Fruit fly (Drosophila melanogaster) whole organism, embryonic: ENCODE measurements around the gene CG43054.
A peak's percentile ranks its signal among the peaks of the same experiment; 100 is the strongest.

ENCODE experiments used
- BEAF-32 ChIP-seq: fragments of 200-800 bp; sonication (Bioruptor generic); optimal IDR thresholded peaks from 3 replicates; lab custom pipeline; 2017; ENCODE audit warnings: missing biosample characterization, missing genetic modification characterization, mild to moderate bottlenecking, moderate library complexity, missing genetic modification reagents
- CG10462 ChIP-seq: fragments of 200-800 bp; sonication (Bioruptor generic); optimal IDR thresholded peaks from 2 replicates; lab custom pipeline; 2016; ENCODE audit warnings: missing biosample characterization, missing genetic modification characterization
- CG10959 ChIP-seq: fragments of 200-800 bp; sonication (Bioruptor generic); IDR thresholded peaks from 2 replicates; pipeline ENCODE4 v1.3.6; 2022; ENCODE audit warnings: missing biosample characterization, missing genetic modification characterization
- CG11695 ChIP-seq: fragments of 200-800 bp; sonication (Bioruptor generic); IDR thresholded peaks from 3 replicates; pipeline ENCODE4 v1.3.6; 2022; ENCODE audit warnings: missing biosample characterization, missing genetic modification characterization
- CG12155 ChIP-seq: fragments of 200-800 bp; sonication (Bioruptor generic); optimal IDR thresholded peaks from 3 replicates; lab custom pipeline; 2016; ENCODE audit warnings: missing biosample characterization, missing genetic modification characterization
- CG12299 ChIP-seq: fragments of 200-800 bp; sonication (Bioruptor generic); optimal IDR thresholded peaks from 2 replicates; lab custom pipeline; 2018; ENCODE audit warnings: missing biosample characterization, mild to moderate bottlenecking, missing genetic modification characterization
- CG13296 ChIP-seq: fragments of 200-800 bp; sonication (Bioruptor generic); optimal IDR thresholded peaks from 3 replicates; lab custom pipeline; 2018; ENCODE audit warnings: missing biosample characterization, mild to moderate bottlenecking, missing genetic modification characterization
- CG14710 ChIP-seq: fragments of 200-800 bp; sonication (Bioruptor generic); optimal IDR thresholded peaks from 3 replicates; lab custom pipeline; 2019; ENCODE audit warnings: missing biosample characterization, mild to moderate bottlenecking, missing genetic modification characterization, moderate library complexity
- CG15073 ChIP-seq: fragments of 200-800 bp; sonication (Bioruptor generic); optimal IDR thresholded peaks from 2 replicates; lab custom pipeline; 2016; ENCODE audit warnings: missing biosample characterization, missing genetic modification characterization
- CG15269 ChIP-seq: fragments of 200-800 bp; sonication (Bioruptor generic); optimal IDR thresholded peaks from 2 replicates; lab custom pipeline; 2018; ENCODE audit warnings: missing biosample characterization, mild to moderate bottlenecking, missing genetic modification characterization, moderate library complexity
- CG15479 ChIP-seq: fragments of 200-800 bp; sonication (Bioruptor generic); optimal IDR thresholded peaks from 3 replicates; lab custom pipeline; 2019; ENCODE audit warnings: missing biosample characterization, mild to moderate bottlenecking, missing genetic modification characterization, moderate library complexity
- CG16863 ChIP-seq: fragments of 200-800 bp; sonication (Bioruptor generic); optimal IDR thresholded peaks from 3 replicates; lab custom pipeline; 2016; ENCODE audit warnings: missing biosample characterization, missing genetic modification characterization
- CG18011 ChIP-seq: fragments of 200-800 bp; sonication (Bioruptor generic); optimal IDR thresholded peaks from 2 replicates; lab custom pipeline; 2017; ENCODE audit warnings: missing biosample characterization, missing genetic modification characterization, mild to moderate bottlenecking, moderate library complexity, missing genotype
- CG30020 ChIP-seq: fragments of 200-800 bp; optimal IDR thresholded peaks from 2 replicates; lab custom pipeline; 2019; ENCODE audit warnings: missing biosample characterization, mild to moderate bottlenecking, missing genetic modification characterization, moderate library complexity
- CG3065 ChIP-seq: fragments of 200-800 bp; sonication (Bioruptor generic); optimal IDR thresholded peaks from 2 replicates; lab custom pipeline; 2016; ENCODE audit warnings: missing biosample characterization, missing genetic modification characterization
- CG31441 ChIP-seq: fragments of 200-800 bp; sonication (Bioruptor generic); IDR thresholded peaks from 2 replicates; pipeline ENCODE4 v1.3.6; 2022; ENCODE audit warnings: missing biosample characterization, missing genetic modification characterization
- CG4707 ChIP-seq: fragments of 200-800 bp; sonication (Bioruptor generic); optimal IDR thresholded peaks from 2 replicates; lab custom pipeline; 2018; ENCODE audit warnings: missing biosample characterization, mild to moderate bottlenecking, missing genetic modification characterization, moderate library complexity
- CG6791 ChIP-seq: fragments of 200-800 bp; sonication (Bioruptor generic); IDR thresholded peaks from 3 replicates; pipeline ENCODE4 v1.3.6; 2022; ENCODE audit warnings: missing biosample characterization, missing genetic modification characterization; ENCODE audit not compliant: partially characterized antibody
- CG6854 ChIP-seq: fragments of 200-800 bp; sonication (Bioruptor generic); optimal IDR thresholded peaks from 3 replicates; lab custom pipeline; 2017; ENCODE audit warnings: missing biosample characterization, mild to moderate bottlenecking, missing genetic modification characterization
- CG8765 ChIP-seq: fragments of 200-800 bp; sonication (Bioruptor generic); IDR thresholded peaks from 2 replicates; pipeline ENCODE4 v1.3.6; 2022; ENCODE audit warnings: missing biosample characterization, missing genetic modification characterization
- D ChIP-seq, 2 experiments: fragments of 200-800 bp in 1 of 2; fragments of >200 bp in 1 of 2; sonication (Bioruptor generic) in 1 of 2; optimal IDR thresholded peaks; 2 replicates in 1 of 2; 3 replicates in 1 of 2; lab custom pipeline; 2017; ENCODE audit warnings: mild to moderate bottlenecking in 1 of 2, missing biosample characterization in 1 of 2, missing genetic modification characterization in 1 of 2, missing genetic modification reagents in 1 of 2
- Drgx ChIP-seq: fragments of 200-800 bp; sonication (Bioruptor generic); IDR thresholded peaks from 2 replicates; pipeline ENCODE4 v1.3.6; 2022; ENCODE audit warnings: missing biosample characterization, missing genetic modification characterization
- HLH3B ChIP-seq: fragments of 200-800 bp; sonication (Bioruptor generic); IDR thresholded peaks from 2 replicates; pipeline ENCODE4 v1.3.6; 2022; ENCODE audit warnings: missing biosample characterization, missing genetic modification characterization
- HmgD ChIP-seq: fragments of 200-800 bp; sonication (Bioruptor generic); optimal IDR thresholded peaks from 3 replicates; lab custom pipeline; 2016; ENCODE audit warnings: missing biosample characterization, missing genetic modification characterization
- Kr ChIP-seq: fragments of 200-800 bp; sonication (Bioruptor generic); optimal IDR thresholded peaks from 2 replicates; lab custom pipeline; 2017; ENCODE audit warnings: missing biosample characterization, mild to moderate bottlenecking, missing genetic modification characterization
- NK7.1 ChIP-seq: fragments of 200-800 bp; sonication (Bioruptor generic); optimal IDR thresholded peaks from 3 replicates; lab custom pipeline; 2016; ENCODE audit warnings: missing biosample characterization, missing genetic modification characterization
- Oaz ChIP-seq: fragments of 200-800 bp; sonication (Bioruptor generic); IDR thresholded peaks from 2 replicates; pipeline ENCODE4 v1.3.6; 2022; ENCODE audit warnings: missing biosample characterization, missing genetic modification characterization
- Ravus ChIP-seq: fragments of 200-800 bp; sonication (Bioruptor generic); IDR thresholded peaks from 2 replicates; pipeline ENCODE4 v1.3.6; 2022; ENCODE audit warnings: missing biosample characterization, missing genetic modification characterization
- ase ChIP-seq: fragments of 200-800 bp; sonication (Bioruptor generic); IDR thresholded peaks from 3 replicates; pipeline ENCODE4 v1.3.6; 2022; ENCODE audit warnings: missing biosample characterization, missing genetic modification characterization
- br ChIP-seq: fragments of >200 bp; optimal IDR thresholded peaks from 2 replicates; lab custom pipeline; 2017
- corto ChIP-seq: fragments of 200-800 bp; sonication (Bioruptor generic); optimal IDR thresholded peaks from 2 replicates; lab custom pipeline; 2016; ENCODE audit warnings: missing biosample characterization, mild to moderate bottlenecking, missing genetic modification characterization, moderate library complexity
- crp ChIP-seq, 2 experiments: fragments of 200-800 bp; sonication (Bioruptor generic); optimal IDR thresholded peaks; 2 replicates in 1 of 2; 3 replicates in 1 of 2; lab custom pipeline; 2017; ENCODE audit warnings: missing biosample characterization in 2 of 2, missing genetic modification characterization in 2 of 2, mild to moderate bottlenecking in 1 of 2, moderate library complexity in 1 of 2
- dan ChIP-seq: fragments of 200-800 bp; sonication (Bioruptor generic); IDR thresholded peaks from 2 replicates; pipeline ENCODE4 v1.3.6; 2022; ENCODE audit warnings: missing biosample characterization, missing genetic modification characterization
- en ChIP-seq: fragments of 200-800 bp; sonication (Bioruptor generic); optimal IDR thresholded peaks from 2 replicates; lab custom pipeline; 2016; ENCODE audit warnings: missing biosample characterization, missing genetic modification characterization
- gt ChIP-seq: fragments of 200-800 bp; sonication (Bioruptor generic); IDR thresholded peaks from 2 replicates; pipeline ENCODE4 v1.3.6; 2022; ENCODE audit warnings: missing biosample characterization, missing genetic modification characterization
- kay ChIP-seq: fragments of 200-800 bp; sonication (Bioruptor generic); optimal IDR thresholded peaks from 2 replicates; lab custom pipeline; 2016; ENCODE audit warnings: missing biosample characterization, missing genetic modification characterization
- lola ChIP-seq, 3 experiments: fragments of >200 bp in 2 of 3; fragments of 200-800 bp in 1 of 3; sonication (Bioruptor generic) in 1 of 3; optimal IDR thresholded peaks; 2 replicates each; lab custom pipeline; 2017 to 2019; ENCODE audit warnings: missing biosample characterization in 3 of 3, missing genetic modification characterization in 3 of 3, mild to moderate bottlenecking in 1 of 3, moderate library complexity in 1 of 3
- maf-S ChIP-seq: fragments of 200-800 bp; sonication (Bioruptor generic); optimal IDR thresholded peaks from 2 replicates; lab custom pipeline; 2016; ENCODE audit warnings: missing biosample characterization, missing genetic modification characterization
- odd ChIP-seq: fragments of 200-800 bp; sonication (Bioruptor generic); optimal IDR thresholded peaks from 2 replicates; lab custom pipeline; 2017; ENCODE audit warnings: missing biosample characterization, mild to moderate bottlenecking, missing genetic modification characterization
- org-1 ChIP-seq: fragments of 200-800 bp; sonication (Bioruptor generic); optimal IDR thresholded peaks from 2 replicates; lab custom pipeline; 2017; ENCODE audit warnings: missing biosample characterization, missing genetic modification characterization
- pan ChIP-seq, 4 experiments: fragments of >200 bp in 3 of 4; fragments of 200-800 bp in 1 of 4; sonication (Bioruptor generic) in 1 of 4; optimal IDR thresholded peaks in 3 of 4; IDR thresholded peaks in 1 of 4; 2 replicates each; pipeline versions ENCODE4 v1.3.6 to Lab custom; 2017 to 2022; ENCODE audit warnings: missing biosample characterization in 2 of 4, missing genetic modification characterization in 2 of 4, mixed read lengths in 1 of 4
- rib ChIP-seq: fragments of 200-800 bp; sonication (Bioruptor generic); IDR thresholded peaks from 2 replicates; pipeline ENCODE4 v1.3.6; 2022; ENCODE audit warnings: missing biosample characterization, missing genetic modification characterization
- sc ChIP-seq, 3 experiments: fragments of >200 bp in 2 of 3; fragments of 200-800 bp in 1 of 3; sonication (Bioruptor generic) in 1 of 3; optimal IDR thresholded peaks; 2 replicates in 2 of 3; 3 replicates in 1 of 3; lab custom pipeline; 2017; ENCODE audit warnings: mild to moderate bottlenecking in 1 of 3, missing biosample characterization in 1 of 3, missing genetic modification characterization in 1 of 3, missing genetic modification reagents in 1 of 3
- sens ChIP-seq: fragments of 200-800 bp; sonication (Bioruptor generic); peaks from one replicate; lab custom pipeline; 2016; ENCODE audit warnings: missing biosample characterization, missing genetic modification characterization
- shn ChIP-seq: fragments of 200-800 bp; sonication (Bioruptor generic); optimal IDR thresholded peaks from 3 replicates; lab custom pipeline; 2016; ENCODE audit warnings: missing biosample characterization, missing genetic modification characterization
- slou ChIP-seq: fragments of 200-800 bp; sonication (Bioruptor generic); optimal IDR thresholded peaks from 3 replicates; lab custom pipeline; 2016; ENCODE audit warnings: missing biosample characterization, missing genetic modification characterization
- trh ChIP-seq: fragments of 200-800 bp; sonication (Bioruptor generic); optimal IDR thresholded peaks from 2 replicates; lab custom pipeline; 2016; ENCODE audit warnings: missing biosample characterization, missing genetic modification characterization
- twi ChIP-seq: fragments of 200-800 bp; optimal IDR thresholded peaks from 2 replicates; lab custom pipeline; 2019; ENCODE audit warnings: missing biosample characterization, mild to moderate bottlenecking, missing genetic modification characterization, moderate library complexity
- tx ChIP-seq: fragments of 200-800 bp; sonication (Bioruptor generic); optimal IDR thresholded peaks from 2 replicates; lab custom pipeline; 2016; ENCODE audit warnings: missing biosample characterization, missing genetic modification characterization
- vvl ChIP-seq: fragments of 200-800 bp; sonication (Bioruptor generic); IDR thresholded peaks from 2 replicates; pipeline ENCODE4 v1.3.6; 2022; ENCODE audit warnings: missing biosample characterization, missing genetic modification characterization
- zfh2 ChIP-seq: fragments of 200-800 bp; sonication (Bioruptor generic); optimal IDR thresholded peaks from 2 replicates; lab custom pipeline; 2016; ENCODE audit warnings: missing biosample characterization, missing genetic modification characterization

CG43054 gene

DNA sequence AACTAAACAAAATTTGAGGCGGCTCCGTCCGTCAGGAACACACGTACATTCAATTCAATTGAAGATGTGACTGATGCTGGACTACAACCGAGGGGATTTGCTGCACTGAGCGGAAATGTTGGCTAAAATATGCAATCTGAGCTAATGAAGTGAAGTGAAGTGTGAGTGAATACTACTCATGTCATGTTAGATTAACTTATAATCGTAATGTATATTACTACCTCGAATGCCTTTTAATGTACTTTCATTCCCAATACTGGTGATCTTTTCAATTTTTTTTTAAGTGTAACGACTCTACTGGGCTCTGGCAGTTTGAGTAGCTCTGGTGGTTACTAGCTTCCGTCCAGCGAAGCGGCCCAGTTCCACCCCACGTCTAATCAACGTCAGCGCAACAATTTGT, 44.7 kb upstream of the CG43054 start (continued):
- TF ChIP-seq kay (GFP tag; lab: Kevin White, UChicago), result no peak
- no peak for TF ChIP-seq Kr (GFP tag; lab: Kevin White, UChicago)
- TF ChIP-seq CG15479 (GFP tag; lab: Kevin White, UChicago), result no peak
- TF ChIP-seq sens (GFP tag; lab: Kevin White, UChicago), result peak; percentile 74
- no peak for TF ChIP-seq br
- TF ChIP-seq D (optimal IDR thresholded peaks at IDR 0.05; lab: Kevin White, UChicago), result no peak
- TF ChIP-seq D (GFP tag; optimal IDR thresholded peaks at IDR 0.05; lab: Kevin White, UChicago), result peak; percentile 56
- no peak for TF ChIP-seq pan (optimal IDR thresholded peaks at IDR 0.05; lab: Kevin White, UChicago)
- no peak for TF ChIP-seq pan (GFP tag; optimal IDR thresholded peaks at IDR 0.05 in 1 of 2, IDR thresholded peaks at IDR 0.05 in 1 of 2)
- TF ChIP-seq CG12155 (GFP tag; lab: Kevin White, UChicago), result peak; percentile 16
- TF ChIP-seq rib (GFP tag; lab: Robert Waterston, UW), result no peak
- TF ChIP-seq corto (GFP tag; lab: Kevin White, UChicago), result no peak
- TF ChIP-seq CG12299 (tag; lab: Kevin White, UChicago), result peak; percentile 24
- TF ChIP-seq dan (GFP tag; lab: Robert Waterston, UW), result no peak
- TF ChIP-seq slou (GFP tag; lab: Kevin White, UChicago), result no peak
- TF ChIP-seq trh (GFP tag; lab: Kevin White, UChicago), result no peak
- no peak for TF ChIP-seq HmgD (GFP tag; lab: Kevin White, UChicago)
- no peak for TF ChIP-seq CG15073 (GFP tag; lab: Kevin White, UChicago)
- peak; percentile 0 for TF ChIP-seq CG14710 (tag; lab: Kevin White, UChicago)
- no peak for TF ChIP-seq Drgx (GFP tag; lab: Robert Waterston, UW)
- peak; percentile 6 for TF ChIP-seq tx (GFP tag; lab: Kevin White, UChicago)
- TF ChIP-seq crp (GFP tag; optimal IDR thresholded peaks at IDR 0.05; lab: Kevin White, UChicago), result no peak
- TF ChIP-seq CG13296 (GFP tag; lab: Kevin White, UChicago), result no peak
- TF ChIP-seq org-1 (GFP tag; lab: Kevin White, UChicago), result peak; percentile 49
- no peak for TF ChIP-seq CG6791 (GFP tag; lab: Robert Waterston, UW)
- TF ChIP-seq CG11695 (GFP tag; lab: Robert Waterston, UW), result no peak
- peak in 1 of 3 experiments; percentile 60 for TF ChIP-seq lola (GFP tag; optimal IDR thresholded peaks at IDR 0.05; lab: Kevin White, UChicago)
- no peak for TF ChIP-seq CG6854
- no peak for TF ChIP-seq Ravus (GFP tag; lab: Robert Waterston, UW)
- peak; percentile 59 for TF ChIP-seq vvl (GFP tag; lab: Robert Waterston, UW)
- no peak for TF ChIP-seq NK7.1 (GFP tag; lab: Kevin White, UChicago)
- TF ChIP-seq CG30020 (tag; lab: Kevin White, UChicago), result no peak
- TF ChIP-seq odd, result no peak
- no peak for TF ChIP-seq BEAF-32 (GFP tag; lab: Kevin White, UChicago)
- TF ChIP-seq CG16863 (GFP tag; lab: Kevin White, UChicago), result peak; percentile 43
- TF ChIP-seq Oaz, result no peak
- no peak for TF ChIP-seq maf-S
- TF ChIP-seq HLH3B, result peak; percentile 34; the same call in 1 of the 2 replicates
- TF ChIP-seq zfh2 (GFP tag; lab: Kevin White, UChicago), result no peak
- TF ChIP-seq gt (GFP tag; lab: Robert Waterston, UW), result no peak
- TF ChIP-seq en, result no peak
- TF ChIP-seq CG10959 (GFP tag; lab: Robert Waterston, UW), result no peak
- TF ChIP-seq CG4707 (GFP tag; lab: Kevin White, UChicago), result no peak
- TF ChIP-seq CG10462 (GFP tag; lab: Kevin White, UChicago), result peak; percentile 15
- TF ChIP-seq twi (tag; lab: Kevin White, UChicago), result no peak
- TF ChIP-seq ase, result no peak
- no peak for TF ChIP-seq shn (GFP tag; lab: Kevin White, UChicago)
- peak; percentile 32 for TF ChIP-seq CG15269 (tag; lab: Kevin White, UChicago)
- no peak for TF ChIP-seq CG8765 (GFP tag; lab: Robert Waterston, UW)
- no peak for TF ChIP-seq CG3065
- TF ChIP-seq CG31441 (GFP tag; lab: Robert Waterston, UW), result no peak
- no peak for TF ChIP-seq CG18011 (GFP tag; lab: Kevin White, UChicago)
- TF ChIP-seq sc (optimal IDR thresholded peaks at IDR 0.05; lab: Kevin White, UChicago), result no peak
- peak; percentile 36 for TF ChIP-seq sc (GFP tag; optimal IDR thresholded peaks at IDR 0.05; lab: Kevin White, UChicago)
